Worm (Caenorhabditis elegans) whole organism, L1 larva: ENCODE data around the gene ZC443.7.

Source experiments
- ama-1 ChIP-seq: fragments of 150-350 bp; optimal IDR thresholded peaks from 2 replicates; lab custom pipeline; 2014
- ces-1 ChIP-seq: fragments of 150-350 bp; optimal IDR thresholded peaks from 2 replicates; lab custom pipeline; 2014; ENCODE audit warnings: missing biosample characterization, missing genetic modification reagents, missing genetic modification characterization
- efl-3 ChIP-seq: fragments of 200-800 bp; sonication (Bioruptor generic); optimal IDR thresholded peaks from 2 replicates; lab custom pipeline; 2018; ENCODE audit warnings: mild to moderate bottlenecking, missing genetic modification characterization, missing compliant biosample characterization
- nhr-76 ChIP-seq: sonication (generic microtip); optimal IDR thresholded peaks from 2 replicates; lab custom pipeline; 2017; ENCODE audit warnings: missing biosample characterization, missing genetic modification characterization
- nhr-77 ChIP-seq: fragments of 150-350 bp; optimal IDR thresholded peaks from 2 replicates; lab custom pipeline; 2014; ENCODE audit warnings: missing biosample characterization, missing genetic modification characterization
- pqm-1 ChIP-seq: sonication (generic microtip); optimal IDR thresholded peaks from 3 replicates; lab custom pipeline; 2017; ENCODE audit warnings: missing biosample characterization, missing genetic modification characterization

- no peak for TF ChIP-seq nhr-77 (tag; lab: Kevin White, UChicago)
- no peak for TF ChIP-seq ces-1
- no peak for TF ChIP-seq nhr-76 (tag; lab: Kevin White, UChicago)
- TF ChIP-seq efl-3 (GFP tag; lab: Kevin White, UChicago), result no peak
- no peak for TF ChIP-seq pqm-1
- TF ChIP-seq ama-1 (lab: Kevin White, UChicago), result no peak
Measured at ce11 chrV:12845247-12845646, 39.0 kb downstream of the ZC443.7 start, which contains the start of gene C44H9.6.
